Fruit fly (Drosophila melanogaster) whole organism, embryonic: ENCODE results near the gene PolD2.

Experiments
- Bdp1 ChIP-seq: fragments of 200-800 bp; sonication (Bioruptor generic); optimal IDR thresholded peaks from 3 replicates; lab custom pipeline; 2016; ENCODE audit warnings: missing biosample characterization, missing genetic modification characterization
- Blimp-1 ChIP-seq: fragments of 200-800 bp; sonication (Bioruptor generic); optimal IDR thresholded peaks from 3 replicates; lab custom pipeline; 2018; ENCODE audit warnings: missing biosample characterization, missing genetic modification characterization, mild to moderate bottlenecking, moderate library complexity, missing genetic modification reagents
- CG13287 ChIP-seq: fragments of 200-800 bp; sonication (Bioruptor generic); IDR thresholded peaks from 2 replicates; pipeline ENCODE4 v1.3.6; 2022; ENCODE audit warnings: missing biosample characterization, missing genetic modification characterization; ENCODE audit not compliant: partially characterized antibody
- CG14014 ChIP-seq: fragments of 200-800 bp; sonication (Bioruptor generic); IDR thresholded peaks from 2 replicates; pipeline ENCODE4 v1.3.6; 2022; ENCODE audit warnings: missing biosample characterization, missing genetic modification characterization
- CG14441 ChIP-seq: fragments of 200-800 bp; sonication (Bioruptor generic); IDR thresholded peaks from 2 replicates; pipeline ENCODE4 v1.3.6; 2022; ENCODE audit warnings: missing biosample characterization, missing genetic modification characterization
- CG15696 ChIP-seq: fragments of 200-800 bp; sonication (Bioruptor generic); optimal IDR thresholded peaks from 2 replicates; lab custom pipeline; 2019; ENCODE audit warnings: missing biosample characterization, mild to moderate bottlenecking, missing genetic modification characterization, moderate library complexity
- CG17385 ChIP-seq: fragments of 200-800 bp; sonication (Bioruptor generic); optimal IDR thresholded peaks from 3 replicates; lab custom pipeline; 2018; ENCODE audit warnings: missing biosample characterization, mild to moderate bottlenecking, missing genetic modification characterization
- CG3281 ChIP-seq: fragments of 200-800 bp; sonication (Bioruptor generic); optimal IDR thresholded peaks from 3 replicates; lab custom pipeline; 2017; ENCODE audit warnings: missing biosample characterization, mild to moderate bottlenecking, missing genetic modification characterization
- CG4282 ChIP-seq: fragments of 200-800 bp; sonication (Bioruptor generic); optimal IDR thresholded peaks from 2 replicates; lab custom pipeline; 2016; ENCODE audit warnings: missing biosample characterization, missing genetic modification characterization
- CG4360 ChIP-seq: fragments of 200-800 bp; sonication (Bioruptor generic); IDR thresholded peaks from 2 replicates; pipeline ENCODE4 v1.3.6; 2022; ENCODE audit warnings: missing biosample characterization, missing genetic modification characterization
- CG7357 ChIP-seq: fragments of 200-800 bp; sonication (Bioruptor generic); IDR thresholded peaks from 3 replicates; pipeline ENCODE4 v1.3.6; 2022; ENCODE audit warnings: missing biosample characterization, missing genetic modification characterization
- CG9437 ChIP-seq: fragments of 200-800 bp; sonication (Bioruptor generic); optimal IDR thresholded peaks from 2 replicates; lab custom pipeline; 2018; ENCODE audit warnings: missing biosample characterization, mild to moderate bottlenecking, missing genetic modification characterization
- Dll ChIP-seq: fragments of 200-800 bp; sonication (Bioruptor generic); IDR thresholded peaks from 4 replicates; pipeline ENCODE4 v1.3.6; 2022; ENCODE audit warnings: missing biosample characterization, missing genetic modification characterization; ENCODE audit not compliant: partially characterized antibody
- Gsc ChIP-seq: fragments of 200-800 bp; sonication (Bioruptor generic); IDR thresholded peaks from 2 replicates; pipeline ENCODE4 v1.3.6; 2022; ENCODE audit warnings: missing biosample characterization, missing genetic modification characterization
- HLH54F ChIP-seq: fragments of 200-800 bp; sonication (Bioruptor generic); optimal IDR thresholded peaks from 3 replicates; lab custom pipeline; 2016; ENCODE audit warnings: missing biosample characterization, missing genetic modification characterization
- Hey ChIP-seq: fragments of 200-800 bp; sonication (Bioruptor generic); optimal IDR thresholded peaks from 3 replicates; lab custom pipeline; 2018; ENCODE audit warnings: missing biosample characterization, mild to moderate bottlenecking, missing genetic modification characterization
- Lim3 ChIP-seq: fragments of 200-800 bp; sonication (Bioruptor generic); IDR thresholded peaks from 2 replicates; pipeline ENCODE4 v1.3.6; 2022; ENCODE audit warnings: missing biosample characterization, missing genetic modification characterization
- MESR4 ChIP-seq: fragments of 200-800 bp; sonication (Bioruptor generic); optimal IDR thresholded peaks from 2 replicates; lab custom pipeline; 2018; ENCODE audit warnings: missing biosample characterization, mild to moderate bottlenecking, missing genetic modification characterization, moderate library complexity
- Med ChIP-seq: fragments of 200-800 bp; sonication (Bioruptor generic); peaks from one replicate; lab custom pipeline; 2016; ENCODE audit warnings: missing biosample characterization, missing genetic modification characterization, mild to moderate bottlenecking, inconsistent platforms, moderate library complexity
- NC2β ChIP-seq: fragments of 200-800 bp; sonication (Bioruptor generic); optimal IDR thresholded peaks from 2 replicates; lab custom pipeline; 2016; ENCODE audit warnings: missing biosample characterization, missing genetic modification characterization
- Opbp ChIP-seq: fragments of 200-800 bp; sonication (Bioruptor generic); IDR thresholded peaks from 3 replicates; pipeline ENCODE4 v1.3.6; 2022; ENCODE audit warnings: missing biosample characterization, missing genetic modification characterization; ENCODE audit not compliant: partially characterized antibody
- Pdp1 ChIP-seq, 2 experiments: fragments of 200-800 bp; sonication (Bioruptor generic); optimal IDR thresholded peaks; 3 replicates each; lab custom pipeline; 2016; ENCODE audit warnings: missing biosample characterization in 2 of 2, missing genetic modification characterization in 2 of 2, mild to moderate bottlenecking in 1 of 2, moderate library complexity in 1 of 2
- Scr ChIP-seq: fragments of 200-800 bp; sonication (Bioruptor generic); IDR thresholded peaks from 2 replicates; pipeline ENCODE4 v1.3.6; 2022; ENCODE audit warnings: missing biosample characterization, missing genetic modification characterization; ENCODE audit not compliant: partially characterized antibody
- Side ChIP-seq: fragments of 200-800 bp; sonication (Bioruptor generic); optimal IDR thresholded peaks from 2 replicates; lab custom pipeline; 2016; ENCODE audit warnings: missing biosample characterization, missing genetic modification characterization
- Tbp ChIP-seq: fragments of >200 bp; optimal IDR thresholded peaks from 2 replicates; lab custom pipeline; 2018; ENCODE audit warnings: missing biosample characterization, missing genetic modification characterization
- YL-1 ChIP-seq: fragments of 200-800 bp; sonication (Bioruptor generic); optimal IDR thresholded peaks from 3 replicates; lab custom pipeline; 2017; ENCODE audit warnings: missing biosample characterization, mild to moderate bottlenecking, missing genetic modification characterization
- al ChIP-seq: fragments of 200-800 bp; sonication (Bioruptor generic); IDR thresholded peaks from 2 replicates; pipeline ENCODE4 v1.3.6; 2022; ENCODE audit warnings: missing biosample characterization, missing genetic modification characterization
- ase ChIP-seq: fragments of 200-800 bp; sonication (Bioruptor generic); IDR thresholded peaks from 3 replicates; pipeline ENCODE4 v1.3.6; 2022; ENCODE audit warnings: missing biosample characterization, missing genetic modification characterization
- bbx ChIP-seq: fragments of 200-800 bp; sonication (Bioruptor generic); IDR thresholded peaks from 2 replicates; pipeline ENCODE4 v1.3.6; 2022; ENCODE audit warnings: missing biosample characterization, missing genetic modification characterization; ENCODE audit not compliant: partially characterized antibody
- chn ChIP-seq: fragments of 200-800 bp; sonication (Bioruptor generic); optimal IDR thresholded peaks from 2 replicates; lab custom pipeline; 2016; ENCODE audit warnings: missing biosample characterization, missing genetic modification characterization
- crp ChIP-seq, 2 experiments: fragments of 200-800 bp; sonication (Bioruptor generic); optimal IDR thresholded peaks; 2 replicates in 1 of 2; 3 replicates in 1 of 2; lab custom pipeline; 2017; ENCODE audit warnings: missing biosample characterization in 2 of 2, missing genetic modification characterization in 2 of 2, mild to moderate bottlenecking in 1 of 2, moderate library complexity in 1 of 2
- da ChIP-seq: fragments of 200-800 bp; sonication (Bioruptor generic); optimal IDR thresholded peaks from 2 replicates; lab custom pipeline; 2016; ENCODE audit warnings: missing biosample characterization, missing genetic modification characterization
- dysf ChIP-seq: fragments of 200-800 bp; sonication (Bioruptor generic); IDR thresholded peaks from 3 replicates; pipeline ENCODE4 v1.3.6; 2022; ENCODE audit warnings: missing biosample characterization, missing genetic modification characterization
- eyg ChIP-seq: fragments of 200-800 bp; sonication (Bioruptor generic); optimal IDR thresholded peaks from 3 replicates; lab custom pipeline; 2016; ENCODE audit warnings: missing biosample characterization, missing genetic modification characterization
- inv ChIP-seq: fragments of 200-800 bp; sonication (Bioruptor generic); IDR thresholded peaks from 2 replicates; pipeline ENCODE4 v1.3.6; 2022; ENCODE audit warnings: missing biosample characterization, missing genetic modification characterization; ENCODE audit not compliant: partially characterized antibody
- klu ChIP-seq: fragments of 200-800 bp; sonication (Bioruptor generic); IDR thresholded peaks from 2 replicates; pipeline ENCODE4 v1.3.6; 2022; ENCODE audit warnings: missing biosample characterization, missing genetic modification characterization
- lilli ChIP-seq: fragments of 200-800 bp; sonication (Bioruptor generic); optimal IDR thresholded peaks from 3 replicates; lab custom pipeline; 2016; ENCODE audit warnings: missing biosample characterization, missing genetic modification characterization
- p53 ChIP-seq: fragments of 200-800 bp; sonication (Bioruptor generic); optimal IDR thresholded peaks from 2 replicates; lab custom pipeline; 2016; ENCODE audit warnings: missing biosample characterization, missing genetic modification characterization
- phol ChIP-seq: fragments of 200-800 bp; sonication (Bioruptor generic); optimal IDR thresholded peaks from 3 replicates; lab custom pipeline; 2018; ENCODE audit warnings: missing biosample characterization, mild to moderate bottlenecking, missing genetic modification characterization, moderate library complexity
- pzg ChIP-seq: fragments of 200-800 bp; sonication (Bioruptor generic); optimal IDR thresholded peaks from 3 replicates; lab custom pipeline; 2018; ENCODE audit warnings: missing biosample characterization, mild to moderate bottlenecking, missing genetic modification characterization, moderate library complexity
- run ChIP-seq: fragments of 200-800 bp; sonication (Bioruptor generic); optimal IDR thresholded peaks from 3 replicates; lab custom pipeline; 2018; ENCODE audit warnings: missing biosample characterization, mild to moderate bottlenecking, missing genetic modification characterization
- salm ChIP-seq: fragments of 200-800 bp; sonication (Bioruptor generic); optimal IDR thresholded peaks from 2 replicates; lab custom pipeline; 2018; ENCODE audit warnings: missing biosample characterization, mild to moderate bottlenecking, missing genetic modification characterization
- vnd ChIP-seq: fragments of 200-800 bp; sonication (Bioruptor generic); IDR thresholded peaks from 3 replicates; pipeline ENCODE4 v1.3.6; 2022; ENCODE audit warnings: missing biosample characterization, missing genetic modification characterization; ENCODE audit not compliant: partially characterized antibody
- wek ChIP-seq: fragments of 200-800 bp; sonication (Bioruptor generic); optimal IDR thresholded peaks from 3 replicates; lab custom pipeline; 2018; ENCODE audit warnings: missing biosample characterization, mild to moderate bottlenecking, missing genetic modification characterization, moderate library complexity
- zen2 ChIP-seq: fragments of 200-800 bp; sonication (Bioruptor generic); IDR thresholded peaks from 3 replicates; pipeline ENCODE4 v1.3.6; 2022; ENCODE audit warnings: missing biosample characterization, missing genetic modification characterization; ENCODE audit not compliant: partially characterized antibody

PolD2 gene

dm6 chr3L:1777249-1777648 is 1.8 kb downstream of the PolD2 start, which contains the start of the genes CG2021 and mRpL46 (continued):
- TF ChIP-seq pzg (GFP tag; lab: Kevin White, UChicago) = peak; percentile 24
- no peak for TF ChIP-seq CG7357 (GFP tag; lab: Robert Waterston, UW)
- no peak for TF ChIP-seq eyg
- peak; percentile 44 for TF ChIP-seq bbx
- no peak for TF ChIP-seq CG3281 (GFP tag; lab: Kevin White, UChicago)
- peak in 1 of 2 experiments; percentile 86 for TF ChIP-seq crp (GFP tag; optimal IDR thresholded peaks at IDR 0.05; lab: Kevin White, UChicago)
- TF ChIP-seq Opbp (GFP tag; lab: Robert Waterston, UW) = peak; percentile 41; the same call in 2 of the 3 replicates
- TF ChIP-seq Gsc (GFP tag; lab: Robert Waterston, UW) = no peak
- no peak for TF ChIP-seq inv
- no peak for TF ChIP-seq Blimp-1 (GFP tag; lab: Kevin White, UChicago)
- peak; percentile 65 for TF ChIP-seq CG13287 (GFP tag; lab: Robert Waterston, UW)
- TF ChIP-seq CG14014 (GFP tag; lab: Robert Waterston, UW) = no peak
- no peak for TF ChIP-seq chn (GFP tag; lab: Kevin White, UChicago)
- TF ChIP-seq CG4282 (GFP tag; lab: Kevin White, UChicago) = no peak
- TF ChIP-seq CG9437 (GFP tag; lab: Kevin White, UChicago) = no peak
- peak; percentile 68 for TF ChIP-seq MESR4 (GFP tag; lab: Kevin White, UChicago)
- no peak for TF ChIP-seq YL-1 (GFP tag; lab: Kevin White, UChicago)
- no peak for TF ChIP-seq Bdp1 (GFP tag; lab: Kevin White, UChicago)
- TF ChIP-seq p53 (GFP tag; lab: Kevin White, UChicago) = no peak
- no peak for TF ChIP-seq ase (GFP tag; lab: Robert Waterston, UW)
- peak in 1 of 2 experiments; percentile 76 for TF ChIP-seq Pdp1 (GFP tag; optimal IDR thresholded peaks at IDR 0.05; lab: Kevin White, UChicago)
- no peak for TF ChIP-seq run (tag; lab: Kevin White, UChicago)
- peak; percentile 63; the same call in 2 of the 4 replicates for TF ChIP-seq Dll
- TF ChIP-seq Tbp = no peak
- TF ChIP-seq wek = no peak
- no peak for TF ChIP-seq salm
- TF ChIP-seq dysf (GFP tag; lab: Robert Waterston, UW) = no peak
- no peak for TF ChIP-seq Hey (tag; lab: Kevin White, UChicago)
- TF ChIP-seq Lim3 (GFP tag; lab: Robert Waterston, UW) = no peak
- TF ChIP-seq vnd (GFP tag; lab: Robert Waterston, UW) = 0 out of 3 replicates have a peak, but pooled peaks have one; percentile 35
- peak; percentile 37 for TF ChIP-seq Scr (GFP tag; lab: Robert Waterston, UW)
- TF ChIP-seq NC2β (GFP tag; lab: Kevin White, UChicago) = no peak
- no peak for TF ChIP-seq phol (tag; lab: Kevin White, UChicago)
- no peak for TF ChIP-seq al (GFP tag; lab: Robert Waterston, UW)
- TF ChIP-seq zen2 (GFP tag; lab: Robert Waterston, UW) = peak; percentile 53; the same call in 1 of the 3 replicates
- no peak for TF ChIP-seq CG15696 (tag; lab: Kevin White, UChicago)
- TF ChIP-seq Med (GFP tag; lab: Kevin White, UChicago) = peak; percentile 59
- TF ChIP-seq klu = no peak
- TF ChIP-seq CG4360 = no peak
- TF ChIP-seq HLH54F (GFP tag; lab: Kevin White, UChicago) = no peak
- no peak for TF ChIP-seq CG14441 (GFP tag; lab: Robert Waterston, UW)
- TF ChIP-seq CG17385 = no peak
- no peak for TF ChIP-seq lilli
- no peak for TF ChIP-seq da (GFP tag; lab: Kevin White, UChicago)
- TF ChIP-seq Side (GFP tag; lab: Kevin White, UChicago) = no peak
